Fruit fly (Drosophila melanogaster) whole organism, embryonic: Measurements from ENCODE around the gene armi.

Experiments
- CG13624 ChIP-seq: fragments of 200-800 bp; sonication (Bioruptor generic); optimal IDR thresholded peaks from 2 replicates; lab custom pipeline; 2016; ENCODE audit warnings: missing biosample characterization, missing genetic modification characterization
- CG14710 ChIP-seq: fragments of 200-800 bp; sonication (Bioruptor generic); optimal IDR thresholded peaks from 3 replicates; lab custom pipeline; 2019; ENCODE audit warnings: missing biosample characterization, mild to moderate bottlenecking, missing genetic modification characterization, moderate library complexity
- CG31224 ChIP-seq: fragments of 200-800 bp; sonication (Bioruptor generic); IDR thresholded peaks from 2 replicates; pipeline ENCODE4 v1.3.6; 2022; ENCODE audit warnings: missing biosample characterization, missing genetic modification characterization
- CG3163 ChIP-seq: fragments of 200-800 bp; sonication (Bioruptor generic); optimal IDR thresholded peaks from 3 replicates; lab custom pipeline; 2016; ENCODE audit warnings: missing biosample characterization, missing genetic modification characterization
- Optix ChIP-seq: fragments of 200-800 bp; sonication (Bioruptor generic); IDR thresholded peaks from 3 replicates; pipeline ENCODE4 v1.3.6; 2022; ENCODE audit warnings: missing biosample characterization, missing genetic modification characterization
- ab ChIP-seq: fragments of 200-800 bp; sonication (Bioruptor generic); optimal IDR thresholded peaks from 2 replicates; lab custom pipeline; 2016; ENCODE audit warnings: missing biosample characterization, missing genetic modification characterization
- crp ChIP-seq, 2 experiments: fragments of 200-800 bp; sonication (Bioruptor generic); optimal IDR thresholded peaks; 2 replicates in 1 of 2; 3 replicates in 1 of 2; lab custom pipeline; 2017; ENCODE audit warnings: missing biosample characterization in 2 of 2, missing genetic modification characterization in 2 of 2, mild to moderate bottlenecking in 1 of 2, moderate library complexity in 1 of 2
- lab ChIP-seq: fragments of 200-800 bp; sonication (Bioruptor generic); optimal IDR thresholded peaks from 3 replicates; lab custom pipeline; 2017; ENCODE audit warnings: missing biosample characterization, missing genetic modification characterization, mild to moderate bottlenecking, moderate library complexity, missing genetic modification reagents
- zen2 ChIP-seq: fragments of 200-800 bp; sonication (Bioruptor generic); IDR thresholded peaks from 3 replicates; pipeline ENCODE4 v1.3.6; 2022; ENCODE audit warnings: missing biosample characterization, missing genetic modification characterization; ENCODE audit not compliant: partially characterized antibody

- TF ChIP-seq CG31224 (GFP tag; lab: Robert Waterston, UW) (no peak), CG14710 (tag; lab: Kevin White, UChicago) (peak; percentile 99), crp (GFP tag; optimal IDR thresholded peaks at IDR 0.05; lab: Kevin White, UChicago) (no peak), ab (GFP tag; lab: Kevin White, UChicago) (no peak), zen2 (GFP tag; lab: Robert Waterston, UW) (no peak), Optix (GFP tag; lab: Robert Waterston, UW) (no peak), CG3163 (GFP tag; lab: Kevin White, UChicago) (no peak), CG13624 (GFP tag; lab: Kevin White, UChicago) (no peak), lab (no peak)
These were observed 5.1 kb downstream of the armi start, which contains the start of gene CycJ for dm6 chr3L:3466200-3466599.
